Worm (Caenorhabditis elegans) whole organism, L4/young adult: ENCODE results near the gene pmp-5.

Experiments used
- W03F9.2 ChIP-seq: fragments of 150-350 bp; optimal IDR thresholded peaks from 2 replicates; lab custom pipeline; 2014; ENCODE audit warnings: missing biosample characterization, missing genetic modification characterization
- him-1 ChIP-seq: sonication (generic microtip); optimal IDR thresholded peaks from 2 replicates; lab custom pipeline; 2016; ENCODE audit warnings: missing genotype, missing genetic modification reagents, missing genetic modification characterization, missing compliant biosample characterization

ce11 chrV:6632925-6633324, 32.7 kb downstream of the pmp-5 start, which contains the start of gene scd-2:
- TF ChIP-seq W03F9.2 (tag; lab: Kevin White, UChicago) (no peak), him-1 (tag; lab: Kevin White, UChicago) (no peak)
